Fruit fly (Drosophila melanogaster) whole organism, embryonic: ENCODE results near the gene CG15382.

Experiments used
- B-H1 ChIP-seq: fragments of 200-800 bp; sonication (Bioruptor generic); IDR thresholded peaks from 3 replicates; pipeline ENCODE4 v1.3.6; 2022; ENCODE audit warnings: missing biosample characterization, missing genetic modification characterization
- Blimp-1 ChIP-seq: fragments of 200-800 bp; sonication (Bioruptor generic); optimal IDR thresholded peaks from 3 replicates; lab custom pipeline; 2018; ENCODE audit warnings: missing biosample characterization, missing genetic modification characterization, mild to moderate bottlenecking, moderate library complexity, missing genetic modification reagents
- Bteb2 ChIP-seq: fragments of 200-800 bp; sonication (Bioruptor generic); optimal IDR thresholded peaks from 2 replicates; lab custom pipeline; 2016; ENCODE audit warnings: missing biosample characterization, missing genetic modification characterization
- CG10959 ChIP-seq: fragments of 200-800 bp; sonication (Bioruptor generic); IDR thresholded peaks from 2 replicates; pipeline ENCODE4 v1.3.6; 2022; ENCODE audit warnings: missing biosample characterization, missing genetic modification characterization
- CG1233 ChIP-seq: fragments of 200-800 bp; sonication (Bioruptor generic); optimal IDR thresholded peaks from 4 replicates; lab custom pipeline; 2018; ENCODE audit warnings: missing biosample characterization, mild to moderate bottlenecking, missing genetic modification characterization
- CG13123 ChIP-seq: fragments of 200-800 bp; sonication (Bioruptor generic); optimal IDR thresholded peaks from 2 replicates; lab custom pipeline; 2016; ENCODE audit warnings: missing biosample characterization, missing genetic modification characterization
- CG15073 ChIP-seq: fragments of 200-800 bp; sonication (Bioruptor generic); optimal IDR thresholded peaks from 2 replicates; lab custom pipeline; 2016; ENCODE audit warnings: missing biosample characterization, missing genetic modification characterization
- CG1603 ChIP-seq: fragments of 200-800 bp; sonication (Bioruptor generic); optimal IDR thresholded peaks from 2 replicates; lab custom pipeline; 2019; ENCODE audit warnings: missing biosample characterization, mild to moderate bottlenecking, missing genetic modification characterization, moderate library complexity
- CG17186 ChIP-seq: fragments of 200-800 bp; sonication (Bioruptor generic); optimal IDR thresholded peaks from 3 replicates; lab custom pipeline; 2017; ENCODE audit warnings: missing biosample characterization, missing genetic modification reagents, missing genetic modification characterization
- CG17802 ChIP-seq: fragments of 200-800 bp; sonication (Bioruptor generic); optimal IDR thresholded peaks from 2 replicates; lab custom pipeline; 2018; ENCODE audit warnings: missing biosample characterization, mild to moderate bottlenecking, missing genetic modification characterization, moderate library complexity
- CG18619 ChIP-seq: fragments of 200-800 bp; sonication (Bioruptor generic); optimal IDR thresholded peaks from 3 replicates; lab custom pipeline; 2017; ENCODE audit warnings: missing biosample characterization, mild to moderate bottlenecking, missing genetic modification characterization
- CG2116 ChIP-seq: fragments of 200-800 bp; sonication (Bioruptor generic); optimal IDR thresholded peaks from 3 replicates; lab custom pipeline; 2018; ENCODE audit warnings: missing biosample characterization, mild to moderate bottlenecking, missing genetic modification characterization
- CG2120 ChIP-seq: fragments of 200-800 bp; sonication (Bioruptor generic); optimal IDR thresholded peaks from 3 replicates; lab custom pipeline; 2016; ENCODE audit warnings: missing biosample characterization, missing genetic modification characterization
- CG2712 ChIP-seq: fragments of 200-800 bp; optimal IDR thresholded peaks from 3 replicates; lab custom pipeline; 2019; ENCODE audit warnings: missing biosample characterization, mild to moderate bottlenecking, missing genetic modification characterization, moderate library complexity
- CG3065 ChIP-seq: fragments of 200-800 bp; sonication (Bioruptor generic); optimal IDR thresholded peaks from 2 replicates; lab custom pipeline; 2016; ENCODE audit warnings: missing biosample characterization, missing genetic modification characterization
- CG4424 ChIP-seq: fragments of 200-800 bp; sonication (Bioruptor generic); optimal IDR thresholded peaks from 3 replicates; lab custom pipeline; 2016; ENCODE audit warnings: missing biosample characterization, missing genetic modification characterization
- CG5245 ChIP-seq: fragments of 200-800 bp; sonication (Bioruptor generic); optimal IDR thresholded peaks from 3 replicates; lab custom pipeline; 2016; ENCODE audit warnings: missing biosample characterization, missing genetic modification characterization
- CG6254 ChIP-seq: fragments of 200-800 bp; sonication (Bioruptor generic); optimal IDR thresholded peaks from 3 replicates; lab custom pipeline; 2017; ENCODE audit warnings: mild to moderate bottlenecking, missing biosample characterization, missing genetic modification reagents, missing genetic modification characterization
- CG6654 ChIP-seq: fragments of 200-800 bp; sonication (Bioruptor generic); optimal IDR thresholded peaks from 2 replicates; lab custom pipeline; 2017; ENCODE audit warnings: missing biosample characterization, mild to moderate bottlenecking, missing genetic modification characterization
- CG6813 ChIP-seq: fragments of 200-800 bp; sonication (Bioruptor generic); optimal IDR thresholded peaks from 2 replicates; lab custom pipeline; 2017; ENCODE audit warnings: missing biosample characterization, missing genetic modification characterization, mild to moderate bottlenecking, moderate library complexity, missing genetic modification reagents
- CG7271 ChIP-seq: fragments of 200-800 bp; sonication (Bioruptor generic); optimal IDR thresholded peaks from 2 replicates; lab custom pipeline; 2018; ENCODE audit warnings: missing biosample characterization, mild to moderate bottlenecking, missing genetic modification characterization, moderate library complexity
- CG7745 ChIP-seq: fragments of 200-800 bp; sonication (Bioruptor generic); optimal IDR thresholded peaks from 2 replicates; lab custom pipeline; 2018; ENCODE audit warnings: missing biosample characterization, mild to moderate bottlenecking, missing genetic modification characterization, moderate library complexity
- CG7928 ChIP-seq: fragments of 200-800 bp; sonication (Bioruptor generic); optimal IDR thresholded peaks from 2 replicates; lab custom pipeline; 2017; ENCODE audit warnings: missing biosample characterization, mild to moderate bottlenecking, missing genetic modification characterization
- CG8281 ChIP-seq: fragments of 200-800 bp; sonication (Bioruptor generic); optimal IDR thresholded peaks from 2 replicates; lab custom pipeline; 2018; ENCODE audit warnings: missing biosample characterization, mild to moderate bottlenecking, missing genetic modification characterization, moderate library complexity
- CG8388 ChIP-seq: fragments of 200-800 bp; sonication (Bioruptor generic); optimal IDR thresholded peaks from 2 replicates; lab custom pipeline; 2019; ENCODE audit warnings: missing biosample characterization, mild to moderate bottlenecking, missing genetic modification characterization, moderate library complexity
- CG9797 ChIP-seq: fragments of 200-800 bp; sonication (Bioruptor generic); optimal IDR thresholded peaks from 3 replicates; lab custom pipeline; 2018; ENCODE audit warnings: missing biosample characterization, mild to moderate bottlenecking, missing genetic modification characterization
- E2f1 ChIP-seq: fragments of 200-800 bp; sonication (Bioruptor generic); IDR thresholded peaks from 2 replicates; pipeline ENCODE4 v1.3.6; 2022; ENCODE audit warnings: missing biosample characterization, missing genetic modification characterization
- H15 ChIP-seq: fragments of 200-800 bp; sonication (Bioruptor generic); IDR thresholded peaks from 3 replicates; pipeline ENCODE4 v1.3.6; 2022; ENCODE audit warnings: missing biosample characterization, missing genetic modification characterization
- HHEX ChIP-seq: fragments of 200-800 bp; sonication (Bioruptor generic); optimal IDR thresholded peaks from 3 replicates; lab custom pipeline; 2017; ENCODE audit warnings: missing biosample characterization, mild to moderate bottlenecking, missing genetic modification characterization, missing genetic modification reagents
- HLH54F ChIP-seq: fragments of 200-800 bp; sonication (Bioruptor generic); optimal IDR thresholded peaks from 3 replicates; lab custom pipeline; 2016; ENCODE audit warnings: missing biosample characterization, missing genetic modification characterization
- Hsf ChIP-seq: fragments of 200-800 bp; sonication (Bioruptor generic); optimal IDR thresholded peaks from 3 replicates; lab custom pipeline; 2016; ENCODE audit warnings: missing biosample characterization, missing genetic modification characterization
- Rfx ChIP-seq: fragments of 200-800 bp; sonication (Bioruptor generic); IDR thresholded peaks from 2 replicates; pipeline ENCODE4 v1.3.6; 2022; ENCODE audit warnings: missing biosample characterization, missing genetic modification characterization
- bigmax ChIP-seq: fragments of 200-800 bp; sonication (Bioruptor generic); optimal IDR thresholded peaks from 2 replicates; lab custom pipeline; 2018; ENCODE audit warnings: missing biosample characterization, mild to moderate bottlenecking, missing genetic modification characterization
- chinmo ChIP-seq: fragments of 200-800 bp; sonication (Bioruptor generic); IDR thresholded peaks from 4 replicates; pipeline ENCODE4 v1.3.6; 2022; ENCODE audit warnings: missing biosample characterization, missing genetic modification characterization; ENCODE audit not compliant: partially characterized antibody
- dati ChIP-seq: fragments of 200-800 bp; sonication (Bioruptor generic); IDR thresholded peaks from 2 replicates; pipeline ENCODE4 v1.3.6; 2022; ENCODE audit warnings: missing biosample characterization, missing genetic modification characterization
- dpn ChIP-seq, 2 experiments: fragments of 200-800 bp; sonication (Bioruptor generic); optimal IDR thresholded peaks; 3 replicates each; lab custom pipeline; 2016; ENCODE audit warnings: missing biosample characterization in 2 of 2, missing genetic modification characterization in 2 of 2
- eyg ChIP-seq: fragments of 200-800 bp; sonication (Bioruptor generic); optimal IDR thresholded peaks from 3 replicates; lab custom pipeline; 2016; ENCODE audit warnings: missing biosample characterization, missing genetic modification characterization
- h ChIP-seq: fragments of >200 bp; optimal IDR thresholded peaks from 2 replicates; lab custom pipeline; 2017
- kay ChIP-seq: fragments of 200-800 bp; sonication (Bioruptor generic); optimal IDR thresholded peaks from 2 replicates; lab custom pipeline; 2016; ENCODE audit warnings: missing biosample characterization, missing genetic modification characterization
- lab ChIP-seq: fragments of 200-800 bp; sonication (Bioruptor generic); optimal IDR thresholded peaks from 3 replicates; lab custom pipeline; 2017; ENCODE audit warnings: missing biosample characterization, missing genetic modification characterization, mild to moderate bottlenecking, moderate library complexity, missing genetic modification reagents
- phol ChIP-seq: fragments of 200-800 bp; sonication (Bioruptor generic); optimal IDR thresholded peaks from 3 replicates; lab custom pipeline; 2018; ENCODE audit warnings: missing biosample characterization, mild to moderate bottlenecking, missing genetic modification characterization, moderate library complexity
- pnt ChIP-seq: fragments of 200-800 bp; sonication (Bioruptor generic); optimal IDR thresholded peaks from 3 replicates; lab custom pipeline; 2016; ENCODE audit warnings: missing biosample characterization, missing genetic modification characterization
- sc ChIP-seq, 3 experiments: fragments of >200 bp in 2 of 3; fragments of 200-800 bp in 1 of 3; sonication (Bioruptor generic) in 1 of 3; optimal IDR thresholded peaks; 2 replicates in 2 of 3; 3 replicates in 1 of 3; lab custom pipeline; 2017; ENCODE audit warnings: mild to moderate bottlenecking in 1 of 3, missing biosample characterization in 1 of 3, missing genetic modification characterization in 1 of 3, missing genetic modification reagents in 1 of 3
- sens ChIP-seq: fragments of 200-800 bp; sonication (Bioruptor generic); peaks from one replicate; lab custom pipeline; 2016; ENCODE audit warnings: missing biosample characterization, missing genetic modification characterization
- sob ChIP-seq: fragments of 200-800 bp; sonication (Bioruptor generic); IDR thresholded peaks from 2 replicates; pipeline ENCODE4 v1.3.6; 2022; ENCODE audit warnings: missing biosample characterization, missing genetic modification characterization
- sr ChIP-seq: fragments of 200-800 bp; sonication (Bioruptor generic); IDR thresholded peaks from 3 replicates; pipeline ENCODE4 v1.3.6; 2022; ENCODE audit warnings: missing biosample characterization, missing genetic modification characterization
- toy ChIP-seq: fragments of 200-800 bp; sonication (Bioruptor generic); IDR thresholded peaks from 2 replicates; pipeline ENCODE4 v1.3.6; 2022; ENCODE audit warnings: missing biosample characterization, missing genetic modification characterization
- ttk ChIP-seq: fragments of 200-800 bp; sonication (Bioruptor generic); IDR thresholded peaks from 2 replicates; pipeline ENCODE4 v2.1.2; 2022; ENCODE audit warnings: missing biosample characterization, missing genetic modification characterization
- vnd ChIP-seq: fragments of 200-800 bp; sonication (Bioruptor generic); IDR thresholded peaks from 3 replicates; pipeline ENCODE4 v1.3.6; 2022; ENCODE audit warnings: missing biosample characterization, missing genetic modification characterization; ENCODE audit not compliant: partially characterized antibody

The CG15382 gene

dm6 chr2L:2163568-2163953 lies 8.0 kb downstream of the CG15382 start (continued):
- TF ChIP-seq sc (optimal IDR thresholded peaks at IDR 0.05; lab: Kevin White, UChicago) (no peak), sc (GFP tag; optimal IDR thresholded peaks at IDR 0.05; lab: Kevin White, UChicago) (peak; percentile 88), Bteb2 (peak; percentile 36), B-H1 (GFP tag; lab: Robert Waterston, UW) (peak; percentile 69), CG2116 (GFP tag; lab: Kevin White, UChicago) (peak; percentile 43), h (lab: Kevin White, UChicago) (no peak), HHEX (GFP tag; lab: Kevin White, UChicago) (peak; percentile 80), H15 (GFP tag; lab: Robert Waterston, UW) (peak; percentile 95), CG9797 (GFP tag; lab: Kevin White, UChicago) (peak; percentile 23), CG8281 (tag; lab: Kevin White, UChicago) (peak; percentile 67), E2f1 (peak; percentile 93), lab (GFP tag; lab: Kevin White, UChicago) (peak; percentile 84), bigmax (GFP tag; lab: Kevin White, UChicago) (no peak), chinmo (no peak), vnd (GFP tag; lab: Robert Waterston, UW) (no peak), sens (peak; percentile 100), ttk (peak; percentile 91), CG18619 (GFP tag; lab: Kevin White, UChicago) (peak; percentile 87), pnt (GFP tag; lab: Kevin White, UChicago) (peak; percentile 92), phol (tag; lab: Kevin White, UChicago) (peak; percentile 91), kay (peak; percentile 60), Rfx (GFP tag; lab: Robert Waterston, UW) (peak; percentile 89), CG17186 (peak; percentile 64), CG13123 (GFP tag; lab: Kevin White, UChicago) (peak; percentile 64), CG7928 (GFP tag; lab: Kevin White, UChicago) (peak; percentile 27), CG15073 (GFP tag; lab: Kevin White, UChicago) (peak; percentile 26), CG5245 (GFP tag; lab: Kevin White, UChicago) (peak; percentile 79)

dm6 chr2L:2164520-2165237 lies 9.1 kb downstream of the CG15382 start:
- TF ChIP-seq eyg (GFP tag; lab: Kevin White, UChicago) = no peak
- peak; percentile 63 for TF ChIP-seq Blimp-1 (GFP tag; lab: Kevin White, UChicago)
- TF ChIP-seq CG1603 (tag; lab: Kevin White, UChicago) = peak; percentile 84
- peak; percentile 91 for TF ChIP-seq CG2712 (tag; lab: Kevin White, UChicago)
- TF ChIP-seq sr (GFP tag; lab: Robert Waterston, UW) = no peak
- peak; percentile 44 to 62 for TF ChIP-seq dpn (GFP tag; optimal IDR thresholded peaks at IDR 0.05; lab: Kevin White, UChicago)
- peak; percentile 91 for TF ChIP-seq CG10959 (GFP tag; lab: Robert Waterston, UW)
- TF ChIP-seq Hsf = peak; percentile 56
- 0 out of 2 replicates have a peak, but pooled peaks have one; percentile 13 for TF ChIP-seq sob (GFP tag; lab: Robert Waterston, UW)
- peak; percentile 44 for TF ChIP-seq CG7745 (tag; lab: Kevin White, UChicago)
- TF ChIP-seq CG6813 (GFP tag; lab: Kevin White, UChicago) = peak; percentile 69
- TF ChIP-seq CG17802 = peak; percentile 45
- TF ChIP-seq CG3065 = peak; percentile 79
- TF ChIP-seq Rfx (GFP tag; lab: Robert Waterston, UW) = no peak
- peak; percentile 65 for TF ChIP-seq CG7271
- TF ChIP-seq CG6654 = no peak
- TF ChIP-seq CG6254 (GFP tag; lab: Kevin White, UChicago) = peak; percentile 72
- TF ChIP-seq CG8388 (GFP tag; lab: Kevin White, UChicago) = peak; percentile 68
- TF ChIP-seq CG4424 (GFP tag; lab: Kevin White, UChicago) = peak; percentile 77
- no peak for TF ChIP-seq toy (GFP tag; lab: Robert Waterston, UW)
- TF ChIP-seq CG2120 = no peak
- TF ChIP-seq HLH54F = peak; percentile 40
- TF ChIP-seq dati (GFP tag; lab: Robert Waterston, UW) = 0 out of 2 replicates have a peak, but pooled peaks have one; percentile 44
- TF ChIP-seq CG1233 (GFP tag; lab: Kevin White, UChicago) = peak; percentile 43
